Fruit fly (Drosophila melanogaster) whole organism, embryonic: ENCODE data around the gene Ctr1A.

Experiments used
- Atf3 ChIP-seq: fragments of 200-800 bp; sonication (Bioruptor generic); optimal IDR thresholded peaks from 3 replicates; lab custom pipeline; 2016; ENCODE audit warnings: missing biosample characterization, missing genetic modification characterization
- CG10366 ChIP-seq: fragments of 200-800 bp; sonication (Bioruptor generic); IDR thresholded peaks from 2 replicates; pipeline ENCODE4 v1.3.6; 2022; ENCODE audit warnings: missing biosample characterization, missing genetic modification characterization
- CG10462 ChIP-seq: fragments of 200-800 bp; sonication (Bioruptor generic); optimal IDR thresholded peaks from 2 replicates; lab custom pipeline; 2016; ENCODE audit warnings: missing biosample characterization, missing genetic modification characterization
- CG12659 ChIP-seq: fragments of 200-800 bp; sonication (Bioruptor generic); optimal IDR thresholded peaks from 3 replicates; lab custom pipeline; 2017; ENCODE audit warnings: mild to moderate bottlenecking, missing biosample characterization, missing genetic modification reagents, missing genetic modification characterization
- CG14710 ChIP-seq: fragments of 200-800 bp; sonication (Bioruptor generic); optimal IDR thresholded peaks from 3 replicates; lab custom pipeline; 2019; ENCODE audit warnings: missing biosample characterization, mild to moderate bottlenecking, missing genetic modification characterization, moderate library complexity
- CG1647 ChIP-seq: fragments of 200-800 bp; sonication (Bioruptor generic); optimal IDR thresholded peaks from 3 replicates; lab custom pipeline; 2016; ENCODE audit warnings: missing biosample characterization, missing genetic modification characterization
- CG17568 ChIP-seq: fragments of 200-800 bp; sonication (Bioruptor generic); optimal IDR thresholded peaks from 2 replicates; lab custom pipeline; 2018; ENCODE audit warnings: missing biosample characterization, mild to moderate bottlenecking, missing genetic modification characterization, moderate library complexity
- CG2199 ChIP-seq: fragments of 200-800 bp; sonication (Bioruptor generic); IDR thresholded peaks from 3 replicates; pipeline ENCODE4 v1.3.6; 2022; ENCODE audit warnings: missing biosample characterization, missing genetic modification characterization
- CG30020 ChIP-seq: fragments of 200-800 bp; optimal IDR thresholded peaks from 2 replicates; lab custom pipeline; 2019; ENCODE audit warnings: missing biosample characterization, mild to moderate bottlenecking, missing genetic modification characterization, moderate library complexity
- CG33557 ChIP-seq: fragments of 200-800 bp; sonication (Bioruptor generic); optimal IDR thresholded peaks from 2 replicates; lab custom pipeline; 2019; ENCODE audit warnings: missing biosample characterization, mild to moderate bottlenecking, missing genetic modification characterization, moderate library complexity
- CG4328 ChIP-seq: fragments of 200-800 bp; sonication (Bioruptor generic); optimal IDR thresholded peaks from 3 replicates; lab custom pipeline; 2017; ENCODE audit warnings: missing biosample characterization, missing genetic modification reagents, missing genetic modification characterization
- CG4730 ChIP-seq: fragments of 200-800 bp; sonication (Bioruptor generic); IDR thresholded peaks from 2 replicates; pipeline ENCODE4 v1.3.6; 2022; ENCODE audit warnings: missing biosample characterization, missing genetic modification characterization
- CG6254 ChIP-seq: fragments of 200-800 bp; sonication (Bioruptor generic); optimal IDR thresholded peaks from 3 replicates; lab custom pipeline; 2017; ENCODE audit warnings: mild to moderate bottlenecking, missing biosample characterization, missing genetic modification reagents, missing genetic modification characterization
- CG6765 ChIP-seq: fragments of 200-800 bp; sonication (Bioruptor generic); optimal IDR thresholded peaks from 3 replicates; lab custom pipeline; 2017; ENCODE audit warnings: missing biosample characterization, mild to moderate bottlenecking, missing genetic modification characterization
- CG7556 ChIP-seq: fragments of 200-800 bp; sonication (Bioruptor generic); optimal IDR thresholded peaks from 2 replicates; lab custom pipeline; 2017; ENCODE audit warnings: missing biosample characterization, mild to moderate bottlenecking, missing genetic modification characterization
- CG8290 ChIP-seq, 3 experiments: fragments of 200-800 bp; sonication (Bioruptor generic); optimal IDR thresholded peaks; 2 replicates each; lab custom pipeline; 2016 to 2019; ENCODE audit warnings: missing biosample characterization in 3 of 3, missing genetic modification characterization in 3 of 3, mild to moderate bottlenecking in 2 of 3, moderate library complexity in 1 of 3
- CkIIα-i1 ChIP-seq: fragments of 200-800 bp; sonication (Bioruptor generic); IDR thresholded peaks from 2 replicates; pipeline ENCODE4 v1.3.6; 2022; ENCODE audit warnings: missing biosample characterization, missing genetic modification characterization
- Dll ChIP-seq: fragments of 200-800 bp; sonication (Bioruptor generic); IDR thresholded peaks from 4 replicates; pipeline ENCODE4 v1.3.6; 2022; ENCODE audit warnings: missing biosample characterization, missing genetic modification characterization; ENCODE audit not compliant: partially characterized antibody
- Drgx ChIP-seq: fragments of 200-800 bp; sonication (Bioruptor generic); IDR thresholded peaks from 2 replicates; pipeline ENCODE4 v1.3.6; 2022; ENCODE audit warnings: missing biosample characterization, missing genetic modification characterization
- HHEX ChIP-seq: fragments of 200-800 bp; sonication (Bioruptor generic); optimal IDR thresholded peaks from 3 replicates; lab custom pipeline; 2017; ENCODE audit warnings: missing biosample characterization, mild to moderate bottlenecking, missing genetic modification characterization, missing genetic modification reagents
- HLH3B ChIP-seq: fragments of 200-800 bp; sonication (Bioruptor generic); IDR thresholded peaks from 2 replicates; pipeline ENCODE4 v1.3.6; 2022; ENCODE audit warnings: missing biosample characterization, missing genetic modification characterization
- Hmx ChIP-seq: fragments of 200-800 bp; sonication (Bioruptor generic); optimal IDR thresholded peaks from 2 replicates; lab custom pipeline; 2016; ENCODE audit warnings: missing biosample characterization, missing genetic modification characterization
- Hr3 ChIP-seq: fragments of 200-800 bp; sonication (Bioruptor generic); optimal IDR thresholded peaks from 3 replicates; lab custom pipeline; 2016; ENCODE audit warnings: missing biosample characterization, missing genetic modification characterization
- Hr39 ChIP-seq: fragments of >200 bp; optimal IDR thresholded peaks from 2 replicates; lab custom pipeline; 2017
- Jarid2 ChIP-seq: fragments of 200-800 bp; sonication (Bioruptor generic); optimal IDR thresholded peaks from 3 replicates; lab custom pipeline; 2017; ENCODE audit warnings: mild to moderate bottlenecking, missing biosample characterization, missing genetic modification reagents, missing genetic modification characterization
- MTF-1 ChIP-seq: fragments of 200-800 bp; sonication (Bioruptor generic); optimal IDR thresholded peaks from 2 replicates; lab custom pipeline; 2018; ENCODE audit warnings: missing biosample characterization, mild to moderate bottlenecking, missing genetic modification characterization, borderline replicate concordance
- NC2β ChIP-seq: fragments of 200-800 bp; sonication (Bioruptor generic); optimal IDR thresholded peaks from 2 replicates; lab custom pipeline; 2016; ENCODE audit warnings: missing biosample characterization, missing genetic modification characterization
- PHDP ChIP-seq: fragments of 200-800 bp; sonication (Bioruptor generic); optimal IDR thresholded peaks from 3 replicates; lab custom pipeline; 2018; ENCODE audit warnings: missing biosample characterization, mild to moderate bottlenecking, missing genetic modification characterization, moderate library complexity
- ac ChIP-seq: fragments of 200-800 bp; sonication (Bioruptor generic); optimal IDR thresholded peaks from 3 replicates; lab custom pipeline; 2017; ENCODE audit warnings: missing biosample characterization, mild to moderate bottlenecking, missing genetic modification characterization
- ap ChIP-seq: fragments of 200-800 bp; sonication (Bioruptor generic); IDR thresholded peaks from 2 replicates; pipeline ENCODE4 v1.3.6; 2022; ENCODE audit warnings: missing biosample characterization, missing genetic modification characterization
- crp ChIP-seq, 2 experiments: fragments of 200-800 bp; sonication (Bioruptor generic); optimal IDR thresholded peaks; 2 replicates in 1 of 2; 3 replicates in 1 of 2; lab custom pipeline; 2017; ENCODE audit warnings: missing biosample characterization in 2 of 2, missing genetic modification characterization in 2 of 2, mild to moderate bottlenecking in 1 of 2, moderate library complexity in 1 of 2
- fru ChIP-seq: fragments of >200 bp; optimal IDR thresholded peaks from 2 replicates; lab custom pipeline; 2017
- fu2 ChIP-seq: fragments of 200-800 bp; sonication (Bioruptor generic); optimal IDR thresholded peaks from 2 replicates; lab custom pipeline; 2016; ENCODE audit warnings: missing biosample characterization, missing genetic modification characterization
- grau ChIP-seq: fragments of 200-800 bp; optimal IDR thresholded peaks from 3 replicates; lab custom pipeline; 2019; ENCODE audit warnings: missing biosample characterization, mild to moderate bottlenecking, missing genetic modification characterization, moderate library complexity
- grn ChIP-seq: fragments of 200-800 bp; sonication (Bioruptor generic); optimal IDR thresholded peaks from 3 replicates; lab custom pipeline; 2017; ENCODE audit warnings: missing biosample characterization, missing genetic modification characterization
- ken ChIP-seq: fragments of 200-800 bp; sonication (Bioruptor generic); IDR thresholded peaks from 3 replicates; pipeline ENCODE4 v1.3.6; 2022; ENCODE audit warnings: missing biosample characterization, missing genetic modification characterization
- nerfin-2 ChIP-seq: fragments of 200-800 bp; sonication (Bioruptor generic); IDR thresholded peaks from 2 replicates; pipeline ENCODE4 v1.3.6; 2022; ENCODE audit warnings: missing biosample characterization, missing genetic modification characterization; ENCODE audit not compliant: partially characterized antibody
- odd ChIP-seq: fragments of 200-800 bp; sonication (Bioruptor generic); optimal IDR thresholded peaks from 2 replicates; lab custom pipeline; 2017; ENCODE audit warnings: missing biosample characterization, mild to moderate bottlenecking, missing genetic modification characterization
- org-1 ChIP-seq: fragments of 200-800 bp; sonication (Bioruptor generic); optimal IDR thresholded peaks from 2 replicates; lab custom pipeline; 2017; ENCODE audit warnings: missing biosample characterization, missing genetic modification characterization
- otp ChIP-seq: fragments of 200-800 bp; sonication (Bioruptor generic); IDR thresholded peaks from 3 replicates; pipeline ENCODE4, ENCODE4 v1.3.6; 2022; ENCODE audit warnings: missing biosample characterization, missing genetic modification characterization
- peb ChIP-seq: fragments of 200-800 bp; sonication (Bioruptor generic); IDR thresholded peaks from 2 replicates; pipeline ENCODE4 v1.3.6; 2022; ENCODE audit warnings: missing biosample characterization, missing genetic modification characterization
- pfk ChIP-seq: fragments of 200-800 bp; sonication (Bioruptor generic); optimal IDR thresholded peaks from 2 replicates; lab custom pipeline; 2018; ENCODE audit warnings: missing biosample characterization, mild to moderate bottlenecking, missing genetic modification characterization, moderate library complexity
- prd ChIP-seq, 3 experiments: fragments of >200 bp in 2 of 3; fragments of 200-800 bp in 1 of 3; sonication (Bioruptor generic) in 1 of 3; optimal IDR thresholded peaks in 2 of 3; IDR thresholded peaks in 1 of 3; 2 replicates in 2 of 3; 3 replicates in 1 of 3; pipeline versions ENCODE4 v1.3.6 to Lab custom; 2017 to 2022; ENCODE audit warnings: missing biosample characterization in 1 of 3, missing genetic modification characterization in 1 of 3
- sens-2 ChIP-seq: fragments of 200-800 bp; sonication (Bioruptor generic); IDR thresholded peaks from 2 replicates; pipeline ENCODE4 v1.3.6; 2022; ENCODE audit warnings: missing biosample characterization, missing genetic modification characterization
- slbo ChIP-seq: fragments of 200-800 bp; sonication (Bioruptor generic); IDR thresholded peaks from 2 replicates; pipeline ENCODE4 v1.3.6; 2022; ENCODE audit warnings: missing biosample characterization, missing genetic modification characterization
- stc ChIP-seq: fragments of 200-800 bp; sonication (Bioruptor generic); IDR thresholded peaks from 2 replicates; pipeline ENCODE4 v1.3.6; 2022; ENCODE audit warnings: missing biosample characterization, missing genetic modification characterization
- tup ChIP-seq: fragments of 200-800 bp; sonication (Bioruptor generic); optimal IDR thresholded peaks from 2 replicates; lab custom pipeline; 2016; ENCODE audit warnings: missing biosample characterization, mild to moderate bottlenecking, missing genetic modification characterization, moderate library complexity
- wek ChIP-seq: fragments of 200-800 bp; sonication (Bioruptor generic); optimal IDR thresholded peaks from 3 replicates; lab custom pipeline; 2018; ENCODE audit warnings: missing biosample characterization, mild to moderate bottlenecking, missing genetic modification characterization, moderate library complexity

The Ctr1A gene

dm6 chrX:6654198-6654831, 7.1 kb upstream of the Ctr1A start, which contains the start of the genes CG3226 and Cdc7 (continued):
- TF ChIP-seq CG17568 (GFP tag; lab: Kevin White, UChicago), result peak; percentile 66
- no peak for TF ChIP-seq CG2199 (GFP tag; lab: Robert Waterston, UW)
- TF ChIP-seq ap (GFP tag; lab: Robert Waterston, UW), result peak; percentile 26; the same call in 1 of the 2 replicates
- TF ChIP-seq slbo (GFP tag; lab: Robert Waterston, UW), result peak; percentile 39; the same call in 1 of the 2 replicates
- TF ChIP-seq ac (GFP tag; lab: Kevin White, UChicago), result peak; percentile 47
- peak; percentile 69 for TF ChIP-seq Jarid2 (GFP tag; lab: Kevin White, UChicago)
- TF ChIP-seq tup, result peak; percentile 17
- no peak for TF ChIP-seq sens-2 (GFP tag; lab: Robert Waterston, UW)
- TF ChIP-seq fru (lab: Kevin White, UChicago), result no peak
- peak; percentile 21 for TF ChIP-seq Hr3
- peak; percentile 85 for TF ChIP-seq NC2β (GFP tag; lab: Kevin White, UChicago)
- no peak for TF ChIP-seq peb (GFP tag; lab: Robert Waterston, UW)
- peak; percentile 24 for TF ChIP-seq CG8290 (GFP tag; optimal IDR thresholded peaks at IDR 0.05; lab: Kevin White, UChicago)
- TF ChIP-seq CG8290 (tag; optimal IDR thresholded peaks at IDR 0.05; lab: Kevin White, UChicago), result peak; percentile 39 to 85
- peak; percentile 93 for TF ChIP-seq CG14710 (tag; lab: Kevin White, UChicago)
- TF ChIP-seq odd, result peak; percentile 75
- TF ChIP-seq crp (GFP tag; optimal IDR thresholded peaks at IDR 0.05; lab: Kevin White, UChicago), result peak in 1 of 2 experiments; percentile 48
- TF ChIP-seq wek (GFP tag; lab: Kevin White, UChicago), result peak; percentile 74
- TF ChIP-seq Hr39 (lab: Kevin White, UChicago), result no peak
- TF ChIP-seq CG10366 (GFP tag; lab: Robert Waterston, UW), result peak; percentile 25; the same call in 1 of the 2 replicates
- peak; percentile 65; the same call in 1 of the 2 replicates for TF ChIP-seq stc (GFP tag; lab: Robert Waterston, UW)
- peak; percentile 81 for TF ChIP-seq CG4328 (GFP tag; lab: Kevin White, UChicago)
- peak; percentile 0 for TF ChIP-seq fu2 (GFP tag; lab: Kevin White, UChicago)
- peak; percentile 77 for TF ChIP-seq CG33557 (GFP tag; lab: Kevin White, UChicago)
- no peak for TF ChIP-seq CG1647 (GFP tag; lab: Kevin White, UChicago)
- peak; percentile 71 for TF ChIP-seq Dll (GFP tag; lab: Robert Waterston, UW)
- TF ChIP-seq MTF-1 (GFP tag; lab: Kevin White, UChicago), result peak; percentile 2
- TF ChIP-seq Atf3 (GFP tag; lab: Kevin White, UChicago), result peak; percentile 6
- TF ChIP-seq CkIIα-i1 (GFP tag; lab: Robert Waterston, UW), result no peak
- peak; percentile 49; the same call in 1 of the 2 replicates for TF ChIP-seq nerfin-2 (GFP tag; lab: Robert Waterston, UW)
- TF ChIP-seq pfk (GFP tag; lab: Kevin White, UChicago), result peak; percentile 66
- TF ChIP-seq CG6765 (GFP tag; lab: Kevin White, UChicago), result peak; percentile 92
- TF ChIP-seq CG4730 (GFP tag; lab: Robert Waterston, UW), result 0 out of 2 replicates have a peak, but pooled peaks have one; percentile 26
- peak; percentile 69 for TF ChIP-seq grau
- peak; percentile 69 for TF ChIP-seq grn (GFP tag; lab: Kevin White, UChicago)
- TF ChIP-seq otp, result 0 out of 3 replicates have a peak, but pooled peaks have one; percentile 36
- TF ChIP-seq CG30020, result peak; percentile 61
- no peak for TF ChIP-seq ken (GFP tag; lab: Robert Waterston, UW)
- TF ChIP-seq HLH3B (GFP tag; lab: Robert Waterston, UW), result peak; percentile 46; the same call in 1 of the 2 replicates
- TF ChIP-seq org-1 (GFP tag; lab: Kevin White, UChicago), result peak; percentile 52
- peak; percentile 57 for TF ChIP-seq CG6254 (GFP tag; lab: Kevin White, UChicago)
- no peak for TF ChIP-seq CG10462 (GFP tag; lab: Kevin White, UChicago)
- no peak for TF ChIP-seq prd (optimal IDR thresholded peaks at IDR 0.05; lab: Kevin White, UChicago)
- TF ChIP-seq prd (GFP tag; IDR thresholded peaks at IDR 0.05; lab: Robert Waterston, UW), result no peak
- TF ChIP-seq CG12659 (GFP tag; lab: Kevin White, UChicago), result peak; percentile 94
- TF ChIP-seq PHDP (tag; lab: Kevin White, UChicago), result peak; percentile 78
- no peak for TF ChIP-seq Hmx
- peak; percentile 86 for TF ChIP-seq HHEX (GFP tag; lab: Kevin White, UChicago)
- 0 out of 2 replicates have a peak, but pooled peaks have one; percentile 8 for TF ChIP-seq Drgx
- peak; percentile 67 for TF ChIP-seq CG7556 (GFP tag; lab: Kevin White, UChicago)
